Worm (Caenorhabditis elegans) whole organism, L4 larva: Measurements from ENCODE around the gene Y17G7B.8.
A peak's percentile ranks its signal among the peaks of the same experiment; 100 is the strongest.

ENCODE experiments used
- D1046.2 ChIP-seq: fragments of 200-800 bp; sonication (Bioruptor generic); IDR thresholded peaks from 2 replicates; pipeline ENCODE4 v1.3.6; 2022; ENCODE audit warnings: missing genetic modification characterization, missing compliant biosample characterization
- F10B5.3 ChIP-seq: sonication (generic microtip); optimal IDR thresholded peaks from 2 replicates; lab custom pipeline; 2016; ENCODE audit warnings: mild to moderate bottlenecking, missing genetic modification characterization, missing compliant biosample characterization
- F49E8.2 ChIP-seq: sonication (generic microtip); optimal IDR thresholded peaks from 2 replicates; lab custom pipeline; 2016; ENCODE audit warnings: missing compliant biosample characterization, mild to moderate bottlenecking, missing genetic modification characterization, borderline replicate concordance
- T20F7.1 ChIP-seq: fragments of 200-800 bp; sonication (Bioruptor generic); optimal IDR thresholded peaks from 2 replicates; lab custom pipeline; 2018; ENCODE audit warnings: mild to moderate bottlenecking, missing genetic modification characterization, missing compliant biosample characterization
- ZK546.5 ChIP-seq, 2 experiments: sonication (generic microtip); optimal IDR thresholded peaks; 2 replicates each; lab custom pipeline; 2017; ENCODE audit warnings: missing biosample characterization in 2 of 2, missing genetic modification characterization in 2 of 2
- aha-1 ChIP-seq: fragments of 150-350 bp; peaks from one replicate; lab custom pipeline; 2014; ENCODE audit warnings: missing biosample characterization, missing genetic modification characterization
- attf-4 ChIP-seq: sonication (generic microtip); optimal IDR thresholded peaks from 3 replicates; lab custom pipeline; 2017; ENCODE audit warnings: missing biosample characterization, missing genetic modification characterization
- ceh-62 ChIP-seq: sonication (generic microtip); optimal IDR thresholded peaks from 2 replicates; lab custom pipeline; 2017; ENCODE audit warnings: missing biosample characterization, missing genetic modification characterization
- ctbp-1 ChIP-seq: fragments of 200-800 bp; sonication (Bioruptor generic); IDR thresholded peaks from 2 replicates; pipeline ENCODE4 v1.3.6; 2022; ENCODE audit warnings: missing genetic modification reagents, missing genetic modification characterization, missing compliant biosample characterization
- dmd-8 ChIP-seq: fragments of 200-800 bp; sonication (Bioruptor generic); IDR thresholded peaks from 2 replicates; pipeline ENCODE4 v1.3.6; 2022; ENCODE audit warnings: missing genetic modification characterization, missing compliant biosample characterization
- egl-27 ChIP-seq: sonication (generic microtip); optimal IDR thresholded peaks from 3 replicates; lab custom pipeline; 2017; ENCODE audit warnings: missing biosample characterization, missing genetic modification reagents, missing genetic modification characterization
- egl-43 ChIP-seq: fragments of 200-800 bp; sonication (Bioruptor generic); IDR thresholded peaks from 2 replicates; pipeline ENCODE4 v1.3.6; 2022; ENCODE audit warnings: missing genetic modification reagents, missing genetic modification characterization, missing compliant biosample characterization
- fos-1 ChIP-seq: fragments of 150-350 bp; optimal IDR thresholded peaks from 2 replicates; lab custom pipeline; 2014; ENCODE audit warnings: missing biosample characterization, missing genetic modification characterization
- hlh-11 ChIP-seq: fragments of 200-800 bp; sonication (Bioruptor generic); optimal IDR thresholded peaks from 2 replicates; lab custom pipeline; 2018; ENCODE audit warnings: mild to moderate bottlenecking, missing genetic modification characterization, missing compliant biosample characterization
- hlh-30 ChIP-seq: sonication (generic microtip); optimal IDR thresholded peaks from 2 replicates; lab custom pipeline; 2017; ENCODE audit warnings: antibody characterized with exemption, mild to moderate bottlenecking, missing genetic modification characterization, missing compliant biosample characterization; ENCODE audit not compliant: insufficient read depth
- hmg-1.1 ChIP-seq: fragments of 200-800 bp; sonication (Bioruptor generic); IDR thresholded peaks from 2 replicates; pipeline ENCODE4 v1.3.6; 2022; ENCODE audit warnings: missing genetic modification reagents, missing genetic modification characterization, missing compliant biosample characterization
- lin-15B ChIP-seq: fragments of 150-350 bp; sonication (generic microtip); optimal IDR thresholded peaks from 3 replicates; lab custom pipeline; 2014; ENCODE audit warnings: missing biosample characterization, missing genetic modification characterization
- lin-29 ChIP-seq: fragments of 200-800 bp; sonication (Bioruptor generic); IDR thresholded peaks from 2 replicates; pipeline ENCODE4 v1.3.6; 2022; ENCODE audit warnings: missing genetic modification reagents, missing genetic modification characterization, missing compliant biosample characterization
- lin-39 ChIP-seq: fragments of 150-350 bp; optimal IDR thresholded peaks from 2 replicates; lab custom pipeline; 2014; ENCODE audit warnings: missing biosample characterization, missing genetic modification reagents, missing genetic modification characterization
- lsy-2 ChIP-seq, 2 experiments: fragments of 150-350 bp in 1 of 2; sonication (generic microtip) in 1 of 2; optimal IDR thresholded peaks; 2 replicates each; lab custom pipeline; 2014 to 2017; ENCODE audit warnings: missing biosample characterization in 2 of 2, missing genetic modification characterization in 2 of 2
- madf-5 ChIP-seq, 2 experiments: fragments of 200-800 bp; sonication (Bioruptor generic); IDR thresholded peaks; 2 replicates each; pipeline ENCODE4 v1.3.6; 2022; ENCODE audit warnings: missing compliant biosample characterization in 2 of 2, missing genetic modification characterization in 2 of 2
- mdl-1 ChIP-seq, 2 experiments: fragments of 150-350 bp in 1 of 2; sonication (generic microtip) in 1 of 2; optimal IDR thresholded peaks; 2 replicates each; lab custom pipeline; 2014 to 2017; ENCODE audit warnings: missing biosample characterization in 2 of 2, missing genetic modification characterization in 2 of 2
- mdt-29 ChIP-seq: fragments of 200-800 bp; sonication (Bioruptor generic); IDR thresholded peaks from 2 replicates; pipeline ENCODE4 v1.3.6; 2022; ENCODE audit warnings: missing genetic modification reagents, missing genetic modification characterization, missing compliant biosample characterization
- mes-2 ChIP-seq: sonication (generic microtip); optimal IDR thresholded peaks from 2 replicates; lab custom pipeline; 2016; ENCODE audit warnings: missing genotype, mild to moderate bottlenecking, missing genetic modification characterization, missing compliant biosample characterization; ENCODE audit not compliant: poor library complexity, severe bottlenecking
- mxl-3 ChIP-seq: fragments of 200-800 bp; sonication (Bioruptor generic); optimal IDR thresholded peaks from 2 replicates; lab custom pipeline; 2018; ENCODE audit warnings: mild to moderate bottlenecking, missing genetic modification characterization, missing compliant biosample characterization
- nhr-10 ChIP-seq: fragments of 150-350 bp; optimal IDR thresholded peaks from 2 replicates; lab custom pipeline; 2014; ENCODE audit warnings: missing biosample characterization, missing genetic modification characterization
- nhr-11 ChIP-seq: fragments of 150-350 bp; optimal IDR thresholded peaks from 2 replicates; lab custom pipeline; 2014; ENCODE audit warnings: missing biosample characterization, missing genetic modification characterization
- nhr-237 ChIP-seq: sonication (generic microtip); optimal IDR thresholded peaks from 2 replicates; lab custom pipeline; 2017; ENCODE audit warnings: missing biosample characterization, missing genetic modification characterization
- nhr-28 ChIP-seq: fragments of 150-350 bp; optimal IDR thresholded peaks from 2 replicates; lab custom pipeline; 2014; ENCODE audit warnings: missing biosample characterization, missing genetic modification characterization
- nhr-48 ChIP-seq: sonication (generic microtip); optimal IDR thresholded peaks from 2 replicates; lab custom pipeline; 2016; ENCODE audit warnings: mild to moderate bottlenecking, missing genetic modification characterization, missing compliant biosample characterization
- nhr-6 ChIP-seq: fragments of 150-350 bp; optimal IDR thresholded peaks from 2 replicates; lab custom pipeline; 2014; ENCODE audit warnings: missing biosample characterization, missing genetic modification characterization
- nhr-76 ChIP-seq: fragments of 150-350 bp; optimal IDR thresholded peaks from 2 replicates; lab custom pipeline; 2014; ENCODE audit warnings: missing biosample characterization, missing genetic modification characterization
- nhr-77 ChIP-seq: fragments of 150-350 bp; optimal IDR thresholded peaks from 2 replicates; lab custom pipeline; 2014; ENCODE audit warnings: missing biosample characterization, missing genetic modification characterization
- php-3 ChIP-seq: fragments of 200-800 bp; sonication (Bioruptor generic); IDR thresholded peaks from 2 replicates; pipeline ENCODE4 v1.3.6; 2022; ENCODE audit warnings: missing genetic modification reagents, missing genetic modification characterization, missing compliant biosample characterization
- rbr-2 ChIP-seq: sonication (generic microtip); optimal IDR thresholded peaks from 2 replicates; lab custom pipeline; 2016; ENCODE audit warnings: missing genotype, missing genetic modification characterization, missing compliant biosample characterization
- sdz-12 ChIP-seq: fragments of 200-800 bp; sonication (Bioruptor generic); optimal IDR thresholded peaks from 2 replicates; lab custom pipeline; 2018; ENCODE audit warnings: mild to moderate bottlenecking, missing genetic modification characterization, missing compliant biosample characterization
- set-16 ChIP-seq: fragments of 200-800 bp; sonication (Bioruptor generic); IDR thresholded peaks from 2 replicates; pipeline ENCODE4 v1.3.6; 2022; ENCODE audit warnings: missing genetic modification reagents, missing genetic modification characterization, missing compliant biosample characterization
- skn-1 ChIP-seq: fragments of 150-350 bp; optimal IDR thresholded peaks from 2 replicates; lab custom pipeline; 2014; ENCODE audit warnings: missing biosample characterization, missing genetic modification characterization
- spr-1 ChIP-seq: sonication (generic microtip); optimal IDR thresholded peaks from 2 replicates; lab custom pipeline; 2016; ENCODE audit warnings: mild to moderate bottlenecking, missing genetic modification characterization, missing compliant biosample characterization
- spr-3 ChIP-seq: fragments of 200-800 bp; sonication (Bioruptor generic); optimal IDR thresholded peaks from 2 replicates; lab custom pipeline; 2018; ENCODE audit warnings: mild to moderate bottlenecking, missing genetic modification characterization, missing compliant biosample characterization
- tra-1 ChIP-seq: fragments of 200-800 bp; sonication (Bioruptor generic); IDR thresholded peaks from 2 replicates; pipeline ENCODE4 v1.3.6; 2022; ENCODE audit warnings: missing genetic modification reagents, missing genetic modification characterization, missing compliant biosample characterization
- unc-62 ChIP-seq, 3 experiments: fragments of 150-350 bp in 1 of 3; sonication (generic microtip); optimal IDR thresholded peaks in 2 of 3; peaks in 1 of 3; 1 replicate in 1 of 3; 2 replicates in 2 of 3; lab custom pipeline; 2014 to 2017; ENCODE audit warnings: missing biosample characterization in 3 of 3, missing genetic modification characterization in 3 of 3, missing genetic modification reagents in 3 of 3, missing genotype in 1 of 3
- vab-7 ChIP-seq: fragments of 200-800 bp; sonication (Bioruptor generic); IDR thresholded peaks from 2 replicates; pipeline ENCODE4 v1.3.6; 2022; ENCODE audit warnings: missing genetic modification reagents, missing genetic modification characterization, missing compliant biosample characterization
- zag-1 ChIP-seq: fragments of 150-350 bp; optimal IDR thresholded peaks from 2 replicates; lab custom pipeline; 2014; ENCODE audit warnings: missing biosample characterization, missing genetic modification characterization
- zfp-3 ChIP-seq: fragments of 200-800 bp; sonication (Bioruptor generic); conservative IDR thresholded peaks from 2 replicates; pipeline ENCODE4 v1.3.6; 2022; ENCODE audit warnings: missing genetic modification reagents, missing genetic modification characterization, missing compliant biosample characterization

Y17G7B.8 gene

DNA sequence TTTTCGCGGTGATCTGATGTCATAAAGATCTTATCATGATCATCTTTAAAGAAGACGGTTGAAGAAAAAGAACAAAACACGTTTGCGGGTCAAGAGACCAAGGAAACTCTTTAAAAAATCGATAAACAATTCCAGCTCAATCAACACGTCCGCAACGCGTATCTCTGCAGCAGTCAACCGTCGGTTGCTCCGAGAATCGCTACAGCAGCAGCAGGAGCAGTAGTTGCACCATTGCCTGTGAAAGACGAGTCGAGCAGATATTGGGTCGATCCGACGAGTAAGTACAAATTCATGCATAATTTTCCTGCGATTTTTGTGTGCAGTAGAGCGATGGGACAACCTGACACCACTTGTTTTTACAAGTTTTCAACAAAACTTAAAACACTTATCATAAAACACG, 27.0 kb upstream of the Y17G7B.8 start (continued):
- no peak for TF ChIP-seq nhr-11

DNA sequence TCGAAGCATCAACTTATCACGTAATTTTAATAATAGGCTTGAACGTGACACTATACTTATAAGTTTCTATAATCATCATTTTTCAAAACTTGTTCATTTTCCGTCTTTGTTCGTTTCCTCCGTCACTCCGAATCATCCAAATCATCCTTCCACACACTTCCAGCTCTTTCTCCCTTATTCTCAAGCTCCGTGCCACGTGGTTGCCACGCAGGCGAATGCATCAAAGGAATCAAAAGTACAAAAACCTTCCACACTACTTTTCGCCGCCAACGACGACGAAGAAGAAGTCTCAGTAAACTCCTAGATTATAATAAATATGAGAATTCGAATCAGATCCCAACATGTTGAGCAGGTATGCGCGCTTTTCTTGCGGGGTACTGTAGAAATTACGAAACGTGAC, 26.6 kb upstream of the Y17G7B.8 start:
- TF ChIP-seq egl-43 (GFP tag; lab: Robert Waterston, UW) (no peak), T20F7.1 (GFP tag; lab: Kevin White, UChicago) (no peak), lsy-2 (tag; optimal IDR thresholded peaks at IDR 0.05; lab: Kevin White, UChicago) (peak in 1 of 2 experiments; percentile 1), madf-5 (GFP tag; IDR thresholded peaks at IDR 0.05; lab: Robert Waterston, UW) (0 out of 4 replicates have a peak, but pooled peaks of 1 of the 2 experiments have one; percentile 28), aha-1 (tag; lab: Kevin White, UChicago) (peak; percentile 27), hmg-1.1 (GFP tag; lab: Robert Waterston, UW) (0 out of 2 replicates have a peak, but pooled peaks have one; percentile 15)

DNA sequence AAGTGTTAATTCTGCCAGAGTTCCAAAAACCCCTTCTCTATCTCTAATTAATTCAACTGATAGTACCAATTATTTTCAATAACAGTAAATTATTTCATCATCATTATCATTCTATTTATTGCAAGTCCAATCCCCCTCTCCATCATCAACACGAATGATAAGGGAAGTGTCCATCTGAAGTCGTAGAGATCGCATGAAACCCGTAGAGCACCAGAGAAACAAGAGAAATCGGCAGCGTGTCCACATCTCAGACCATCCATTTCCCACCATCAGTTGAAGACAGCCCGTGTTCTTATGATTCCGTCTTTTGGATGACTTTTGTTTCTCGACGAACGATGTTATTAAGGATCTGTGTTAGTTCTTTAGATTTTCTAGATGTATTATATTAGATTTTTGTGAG, 25.9 kb upstream of the Y17G7B.8 start:
- TF ChIP-seq F49E8.2 (tag; lab: Kevin White, UChicago), result no peak
- TF ChIP-seq hlh-30 (tag; lab: Kevin White, UChicago), result peak; percentile 37
- TF ChIP-seq nhr-237 (tag; lab: Kevin White, UChicago), result no peak
- TF ChIP-seq madf-5 (GFP tag; IDR thresholded peaks at IDR 0.05; lab: Robert Waterston, UW), result no peak
- peak; percentile 6 for TF ChIP-seq hlh-11 (tag; lab: Kevin White, UChicago)
- TF ChIP-seq attf-4, result no peak
- no peak for TF ChIP-seq mes-2 (tag; lab: Kevin White, UChicago)
- no peak for TF ChIP-seq ctbp-1
- no peak for TF ChIP-seq ceh-62
- TF ChIP-seq unc-62 (GFP tag; optimal IDR thresholded peaks at IDR 0.05 in 1 of 2; lab: Kevin White, UChicago), result peak in 1 of 2 experiments; percentile 58
- no peak for TF ChIP-seq unc-62 (tag; optimal IDR thresholded peaks at IDR 0.05; lab: Kevin White, UChicago)
- TF ChIP-seq ZK546.5 (tag; optimal IDR thresholded peaks at IDR 0.05; lab: Kevin White, UChicago), result no peak
- no peak for TF ChIP-seq lin-15B (tag; lab: Kevin White, UChicago)
- peak; percentile 70 for TF ChIP-seq mxl-3 (GFP tag; lab: Kevin White, UChicago)
- TF ChIP-seq D1046.2 (GFP tag; lab: Robert Waterston, UW), result no peak
- no peak for TF ChIP-seq lin-39 (tag; lab: Kevin White, UChicago)
- no peak for TF ChIP-seq zag-1
- peak; percentile 35 to 77 for TF ChIP-seq mdl-1 (tag; optimal IDR thresholded peaks at IDR 0.05; lab: Kevin White, UChicago)
- no peak for TF ChIP-seq spr-3
- no peak for TF ChIP-seq vab-7 (GFP tag; lab: Robert Waterston, UW)
- peak; percentile 18 for TF ChIP-seq nhr-28 (tag; lab: Kevin White, UChicago)
- no peak for TF ChIP-seq zfp-3
- TF ChIP-seq mdt-29 (GFP tag; lab: Robert Waterston, UW), result no peak
- TF ChIP-seq skn-1 (tag; lab: Kevin White, UChicago), result no peak

DNA sequence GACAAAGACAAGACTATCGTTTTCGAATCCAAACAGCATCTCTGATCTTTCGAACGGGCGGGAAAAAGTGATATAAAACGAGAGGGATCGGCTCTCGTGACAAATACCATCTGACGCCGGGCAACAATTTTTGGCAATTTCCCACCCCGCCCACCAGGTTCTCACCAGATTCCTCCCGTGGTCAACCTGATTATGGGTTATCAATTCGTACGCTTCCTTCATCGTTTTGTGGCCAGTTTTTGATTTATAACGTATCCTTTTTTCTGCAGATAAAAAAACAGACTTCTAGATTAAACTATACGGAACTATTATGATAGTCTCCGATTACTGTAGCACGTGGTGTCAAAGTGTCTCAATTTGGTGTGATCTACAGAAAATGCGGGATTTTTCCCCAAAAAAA, 25.4 kb upstream of the Y17G7B.8 start:
- TF ChIP-seq mxl-3 (GFP tag; lab: Kevin White, UChicago) (peak; percentile 41), T20F7.1 (GFP tag; lab: Kevin White, UChicago) (no peak), set-16 (GFP tag; lab: Robert Waterston, UW) (0 out of 2 replicates have a peak, but pooled peaks have one; percentile 26), madf-5 (GFP tag; IDR thresholded peaks at IDR 0.05; lab: Robert Waterston, UW) (no peak), skn-1 (tag; lab: Kevin White, UChicago) (no peak), egl-27 (no peak), nhr-28 (tag; lab: Kevin White, UChicago) (peak; percentile 39), lin-29 (GFP tag; lab: Robert Waterston, UW) (no peak), hlh-11 (tag; lab: Kevin White, UChicago) (peak; percentile 78), nhr-48 (tag; lab: Kevin White, UChicago) (peak; percentile 52), lsy-2 (tag; optimal IDR thresholded peaks at IDR 0.05; lab: Kevin White, UChicago) (peak in 1 of 2 experiments; percentile 15), F10B5.3 (tag; lab: Kevin White, UChicago) (no peak), nhr-10 (tag; lab: Kevin White, UChicago) (no peak), nhr-76 (tag; lab: Kevin White, UChicago) (no peak), lin-39 (tag; lab: Kevin White, UChicago) (no peak), nhr-77 (tag; lab: Kevin White, UChicago) (no peak), attf-4 (no peak), tra-1 (GFP tag; lab: Robert Waterston, UW) (no peak), rbr-2 (tag; lab: Kevin White, UChicago) (no peak), ceh-62 (no peak), spr-1 (tag; lab: Kevin White, UChicago) (no peak), fos-1 (tag; lab: Kevin White, UChicago) (no peak), php-3 (GFP tag; lab: Robert Waterston, UW) (no peak), dmd-8 (no peak), sdz-12 (GFP tag; lab: Kevin White, UChicago) (no peak), lin-15B (tag; lab: Kevin White, UChicago) (no peak), nhr-6 (no peak), zag-1 (no peak), mdt-29 (GFP tag; lab: Robert Waterston, UW) (peak; percentile 44; the same call in 1 of the 2 replicates)
